Worm (Caenorhabditis elegans): Measurements from ENCODE around the gene Y13C8A.1.

DNA sequence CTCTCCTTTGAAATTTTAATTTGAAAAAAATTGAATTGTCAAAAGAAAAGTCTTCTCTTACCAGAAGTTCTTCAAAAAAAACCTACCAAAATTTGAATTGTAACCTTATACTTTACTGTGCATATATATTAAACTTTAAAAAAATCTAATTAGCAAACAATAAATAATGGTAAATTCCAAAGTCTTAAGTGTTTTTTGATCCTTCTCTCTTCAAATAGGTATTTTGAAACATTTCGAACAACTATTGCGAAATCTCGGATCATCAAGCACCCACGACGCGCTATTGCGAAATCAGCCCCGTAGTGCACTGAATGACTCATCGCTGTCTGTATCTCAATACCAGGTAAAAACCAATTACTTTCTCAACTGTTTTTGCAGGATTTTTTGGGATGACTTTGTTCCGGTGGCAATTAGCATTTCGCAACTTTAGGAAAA, 47.2 kb downstream of the Y13C8A.1 start:
- TF ChIP-seq mab-5 (tag; optimal IDR thresholded peaks at IDR 0.05) (no peak), dmd-4 (tag; optimal IDR thresholded peaks at IDR 0.05) (no peak)

Measured in whole organism, L2 larva.